Fruit fly (Drosophila melanogaster) whole organism, embryonic: Measurements from ENCODE around the gene mnd.
A peak's percentile ranks its signal among the peaks of the same experiment; 100 is the strongest.

Experiments
- Adf1 ChIP-seq: fragments of 200-800 bp; sonication (Bioruptor generic); IDR thresholded peaks from 2 replicates; pipeline ENCODE4 v1.3.6; 2022; ENCODE audit warnings: missing biosample characterization, missing genetic modification characterization
- B-H2 ChIP-seq: fragments of 200-800 bp; sonication (Bioruptor generic); optimal IDR thresholded peaks from 2 replicates; lab custom pipeline; 2018; ENCODE audit warnings: missing biosample characterization, mild to moderate bottlenecking, missing genetic modification characterization
- CG10543 ChIP-seq: fragments of 200-800 bp; sonication (Bioruptor generic); optimal IDR thresholded peaks from 3 replicates; lab custom pipeline; 2017; ENCODE audit warnings: missing biosample characterization, mild to moderate bottlenecking, missing genetic modification characterization, moderate library complexity
- CG11093 ChIP-seq: fragments of 200-800 bp; sonication (Bioruptor generic); IDR thresholded peaks from 3 replicates; pipeline ENCODE4 v1.3.6; 2022; ENCODE audit warnings: missing biosample characterization, missing genetic modification characterization
- CG11723 ChIP-seq: fragments of 200-800 bp; sonication (Bioruptor generic); optimal IDR thresholded peaks from 2 replicates; lab custom pipeline; 2017; ENCODE audit warnings: missing biosample characterization, mild to moderate bottlenecking, missing genetic modification characterization
- CG12219 ChIP-seq: fragments of 200-800 bp; sonication (Bioruptor generic); optimal IDR thresholded peaks from 3 replicates; lab custom pipeline; 2018; ENCODE audit warnings: missing biosample characterization, mild to moderate bottlenecking, missing genetic modification characterization
- CG12391 ChIP-seq: fragments of 200-800 bp; sonication (Bioruptor generic); optimal IDR thresholded peaks from 3 replicates; lab custom pipeline; 2018; ENCODE audit warnings: missing biosample characterization, mild to moderate bottlenecking, missing genetic modification characterization, moderate library complexity
- CG12744 ChIP-seq: fragments of 200-800 bp; sonication (Bioruptor generic); optimal IDR thresholded peaks from 2 replicates; lab custom pipeline; 2016; ENCODE audit warnings: missing biosample characterization, missing genetic modification characterization
- CG13894 ChIP-seq: fragments of 200-800 bp; sonication (Bioruptor generic); optimal IDR thresholded peaks from 3 replicates; lab custom pipeline; 2018; ENCODE audit warnings: missing biosample characterization, mild to moderate bottlenecking, missing genetic modification characterization, moderate library complexity
- CG14014 ChIP-seq: fragments of 200-800 bp; sonication (Bioruptor generic); IDR thresholded peaks from 2 replicates; pipeline ENCODE4 v1.3.6; 2022; ENCODE audit warnings: missing biosample characterization, missing genetic modification characterization
- CG15073 ChIP-seq: fragments of 200-800 bp; sonication (Bioruptor generic); optimal IDR thresholded peaks from 2 replicates; lab custom pipeline; 2016; ENCODE audit warnings: missing biosample characterization, missing genetic modification characterization
- CG1529 ChIP-seq: fragments of 200-800 bp; sonication (Bioruptor generic); optimal IDR thresholded peaks from 3 replicates; lab custom pipeline; 2018; ENCODE audit warnings: missing biosample characterization, missing genetic modification characterization
- CG1603 ChIP-seq: fragments of 200-800 bp; sonication (Bioruptor generic); optimal IDR thresholded peaks from 2 replicates; lab custom pipeline; 2019; ENCODE audit warnings: missing biosample characterization, mild to moderate bottlenecking, missing genetic modification characterization, moderate library complexity
- CG17328 ChIP-seq: fragments of 200-800 bp; sonication (Bioruptor generic); IDR thresholded peaks from 2 replicates; pipeline ENCODE4 v1.3.6; 2022; ENCODE audit warnings: missing biosample characterization, missing genetic modification characterization
- CG17612 ChIP-seq: fragments of 200-800 bp; sonication (Bioruptor generic); IDR thresholded peaks from 2 replicates; pipeline ENCODE4 v1.3.6; 2022; ENCODE audit warnings: missing biosample characterization, missing genetic modification characterization
- CG18619 ChIP-seq: fragments of 200-800 bp; sonication (Bioruptor generic); optimal IDR thresholded peaks from 3 replicates; lab custom pipeline; 2017; ENCODE audit warnings: missing biosample characterization, mild to moderate bottlenecking, missing genetic modification characterization
- CG2678 ChIP-seq: fragments of 200-800 bp; sonication (Bioruptor generic); optimal IDR thresholded peaks from 3 replicates; lab custom pipeline; 2019; ENCODE audit warnings: missing biosample characterization, mild to moderate bottlenecking, missing genetic modification characterization, moderate library complexity
- CG31224 ChIP-seq: fragments of 200-800 bp; sonication (Bioruptor generic); IDR thresholded peaks from 2 replicates; pipeline ENCODE4 v1.3.6; 2022; ENCODE audit warnings: missing biosample characterization, missing genetic modification characterization
- CG33213 ChIP-seq: fragments of 200-800 bp; sonication (Bioruptor generic); optimal IDR thresholded peaks from 3 replicates; lab custom pipeline; 2016; ENCODE audit warnings: missing biosample characterization, missing genetic modification characterization
- CG34224 ChIP-seq: fragments of 200-800 bp; sonication (Bioruptor generic); IDR thresholded peaks from 3 replicates; pipeline ENCODE4 v1.3.6; 2022; ENCODE audit warnings: missing biosample characterization, missing genetic modification characterization; ENCODE audit not compliant: partially characterized antibody
- CG42726 ChIP-seq: fragments of 200-800 bp; sonication (Bioruptor generic); IDR thresholded peaks from 2 replicates; pipeline ENCODE4 v1.3.6; 2022; ENCODE audit warnings: missing biosample characterization, missing genetic modification characterization; ENCODE audit not compliant: partially characterized antibody
- CG4730 ChIP-seq: fragments of 200-800 bp; sonication (Bioruptor generic); IDR thresholded peaks from 2 replicates; pipeline ENCODE4 v1.3.6; 2022; ENCODE audit warnings: missing biosample characterization, missing genetic modification characterization
- CG8290 ChIP-seq, 3 experiments: fragments of 200-800 bp; sonication (Bioruptor generic); optimal IDR thresholded peaks; 2 replicates each; lab custom pipeline; 2016 to 2019; ENCODE audit warnings: missing biosample characterization in 3 of 3, missing genetic modification characterization in 3 of 3, mild to moderate bottlenecking in 2 of 3, moderate library complexity in 1 of 3
- Dll ChIP-seq: fragments of 200-800 bp; sonication (Bioruptor generic); IDR thresholded peaks from 4 replicates; pipeline ENCODE4 v1.3.6; 2022; ENCODE audit warnings: missing biosample characterization, missing genetic modification characterization; ENCODE audit not compliant: partially characterized antibody
- Elba2 ChIP-seq: fragments of 200-800 bp; sonication (Bioruptor generic); optimal IDR thresholded peaks from 3 replicates; lab custom pipeline; 2016; ENCODE audit warnings: missing biosample characterization, missing genetic modification characterization
- HLHmδ ChIP-seq: fragments of 200-800 bp; sonication (Bioruptor generic); optimal IDR thresholded peaks from 2 replicates; lab custom pipeline; 2018; ENCODE audit warnings: missing biosample characterization, mild to moderate bottlenecking, missing genetic modification characterization, moderate library complexity
- HmgD ChIP-seq: fragments of 200-800 bp; sonication (Bioruptor generic); optimal IDR thresholded peaks from 3 replicates; lab custom pipeline; 2016; ENCODE audit warnings: missing biosample characterization, missing genetic modification characterization
- Mes4 ChIP-seq: fragments of 200-800 bp; sonication (Bioruptor generic); optimal IDR thresholded peaks from 2 replicates; lab custom pipeline; 2016; ENCODE audit warnings: missing biosample characterization, missing genetic modification characterization
- Ptx1 ChIP-seq: fragments of 200-800 bp; sonication (Bioruptor generic); IDR thresholded peaks from 2 replicates; pipeline ENCODE4 v1.3.6; 2022; ENCODE audit warnings: missing biosample characterization, missing genetic modification characterization
- Rx ChIP-seq: fragments of 200-800 bp; sonication (Bioruptor generic); IDR thresholded peaks from 2 replicates; pipeline ENCODE4 v1.3.6; 2022; ENCODE audit warnings: missing biosample characterization, missing genetic modification characterization
- Spps ChIP-seq: fragments of 200-800 bp; sonication (Bioruptor generic); optimal IDR thresholded peaks from 2 replicates; lab custom pipeline; 2018; ENCODE audit warnings: missing biosample characterization, mild to moderate bottlenecking, missing genetic modification characterization
- Sry-β ChIP-seq: fragments of 200-800 bp; sonication (Bioruptor generic); optimal IDR thresholded peaks from 2 replicates; lab custom pipeline; 2018; ENCODE audit warnings: missing biosample characterization, mild to moderate bottlenecking, missing genetic modification characterization, moderate library complexity
- Sry-δ ChIP-seq: fragments of 200-800 bp; sonication (Bioruptor generic); optimal IDR thresholded peaks from 2 replicates; lab custom pipeline; 2016; ENCODE audit warnings: missing biosample characterization, missing genetic modification characterization
- Xbp1 ChIP-seq: fragments of 200-800 bp; sonication (Bioruptor generic); optimal IDR thresholded peaks from 3 replicates; lab custom pipeline; 2016; ENCODE audit warnings: missing biosample characterization, mild to moderate bottlenecking, missing genetic modification characterization
- ac ChIP-seq: fragments of 200-800 bp; sonication (Bioruptor generic); optimal IDR thresholded peaks from 3 replicates; lab custom pipeline; 2017; ENCODE audit warnings: missing biosample characterization, mild to moderate bottlenecking, missing genetic modification characterization
- al ChIP-seq: fragments of 200-800 bp; sonication (Bioruptor generic); IDR thresholded peaks from 2 replicates; pipeline ENCODE4 v1.3.6; 2022; ENCODE audit warnings: missing biosample characterization, missing genetic modification characterization
- corto ChIP-seq: fragments of 200-800 bp; sonication (Bioruptor generic); optimal IDR thresholded peaks from 2 replicates; lab custom pipeline; 2016; ENCODE audit warnings: missing biosample characterization, mild to moderate bottlenecking, missing genetic modification characterization, moderate library complexity
- crc ChIP-seq: fragments of 200-800 bp; sonication (Bioruptor generic); optimal IDR thresholded peaks from 2 replicates; lab custom pipeline; 2016; ENCODE audit warnings: missing biosample characterization, missing genetic modification characterization
- ftz-f1 ChIP-seq: fragments of 200-800 bp; sonication (Bioruptor generic); optimal IDR thresholded peaks from 2 replicates; lab custom pipeline; 2016; ENCODE audit warnings: missing biosample characterization, missing genetic modification characterization
- her ChIP-seq: fragments of 200-800 bp; sonication (Bioruptor generic); optimal IDR thresholded peaks from 2 replicates; lab custom pipeline; 2016; ENCODE audit warnings: missing biosample characterization, missing genetic modification characterization
- kni ChIP-seq: fragments of 200-800 bp; sonication (Bioruptor generic); optimal IDR thresholded peaks from 3 replicates; lab custom pipeline; 2017; ENCODE audit warnings: mild to moderate bottlenecking, missing biosample characterization, missing genetic modification reagents, missing genetic modification characterization
- lmd ChIP-seq: fragments of 200-800 bp; sonication (Bioruptor generic); IDR thresholded peaks from 2 replicates; pipeline ENCODE4 v1.3.6; 2022; ENCODE audit warnings: missing biosample characterization, missing genetic modification characterization
- org-1 ChIP-seq: fragments of 200-800 bp; sonication (Bioruptor generic); optimal IDR thresholded peaks from 2 replicates; lab custom pipeline; 2017; ENCODE audit warnings: missing biosample characterization, missing genetic modification characterization
- pros ChIP-seq: fragments of 200-800 bp; sonication (Bioruptor generic); optimal IDR thresholded peaks from 3 replicates; lab custom pipeline; 2019; ENCODE audit warnings: missing biosample characterization, mild to moderate bottlenecking, missing genetic modification characterization, moderate library complexity
- scrt ChIP-seq: fragments of 200-800 bp; sonication (Bioruptor generic); optimal IDR thresholded peaks from 2 replicates; lab custom pipeline; 2018; ENCODE audit warnings: missing biosample characterization, mild to moderate bottlenecking, missing genetic modification characterization, moderate library complexity
- ssp ChIP-seq: fragments of 200-800 bp; sonication (Bioruptor generic); IDR thresholded peaks from 2 replicates; pipeline ENCODE4 v1.3.6; 2022; ENCODE audit warnings: missing biosample characterization, missing genetic modification characterization
- unpg ChIP-seq: fragments of 200-800 bp; sonication (Bioruptor generic); optimal IDR thresholded peaks from 3 replicates; lab custom pipeline; 2018; ENCODE audit warnings: missing biosample characterization, mild to moderate bottlenecking, missing genetic modification characterization, moderate library complexity
- vnd ChIP-seq: fragments of 200-800 bp; sonication (Bioruptor generic); IDR thresholded peaks from 3 replicates; pipeline ENCODE4 v1.3.6; 2022; ENCODE audit warnings: missing biosample characterization, missing genetic modification characterization; ENCODE audit not compliant: partially characterized antibody
- wdn ChIP-seq: fragments of 200-800 bp; sonication (Bioruptor generic); IDR thresholded peaks from 2 replicates; pipeline ENCODE4 v1.3.6; 2022; ENCODE audit warnings: missing biosample characterization, missing genetic modification characterization

The mnd gene

dm6 chr3L:15013957-15014692 is 29.2 kb downstream of the mnd start, which contains the start of gene Reck (continued):
- TF ChIP-seq CG13894 (tag; lab: Kevin White, UChicago) (peak; percentile 25), Rx (GFP tag; lab: Robert Waterston, UW) (peak; percentile 50; the same call in 1 of the 2 replicates), al (GFP tag; lab: Robert Waterston, UW) (peak; percentile 74), corto (GFP tag; lab: Kevin White, UChicago) (peak; percentile 48), CG11093 (GFP tag; lab: Robert Waterston, UW) (no peak), vnd (GFP tag; lab: Robert Waterston, UW) (no peak), Sry-β (GFP tag; lab: Kevin White, UChicago) (no peak), org-1 (GFP tag; lab: Kevin White, UChicago) (peak; percentile 22), Ptx1 (GFP tag; lab: Robert Waterston, UW) (peak; percentile 68), Elba2 (no peak), CG12391 (peak; percentile 90), CG8290 (GFP tag; optimal IDR thresholded peaks at IDR 0.05; lab: Kevin White, UChicago) (peak; percentile 6), CG8290 (tag; optimal IDR thresholded peaks at IDR 0.05; lab: Kevin White, UChicago) (peak in 1 of 2 experiments; percentile 49), CG31224 (GFP tag; lab: Robert Waterston, UW) (peak; percentile 55), scrt (GFP tag; lab: Kevin White, UChicago) (peak; percentile 74), ac (peak; percentile 63), B-H2 (GFP tag; lab: Kevin White, UChicago) (no peak), CG12219 (GFP tag; lab: Kevin White, UChicago) (peak; percentile 72), CG12744 (GFP tag; lab: Kevin White, UChicago) (no peak), CG18619 (peak; percentile 75), kni (no peak), CG42726 (GFP tag; lab: Robert Waterston, UW) (0 out of 2 replicates have a peak, but pooled peaks have one; percentile 15), Spps (tag; lab: Kevin White, UChicago) (peak; percentile 88), Adf1 (GFP tag; lab: Robert Waterston, UW) (peak; percentile 37; the same call in 1 of the 2 replicates), CG1529 (GFP tag; lab: Kevin White, UChicago) (peak; percentile 77), Sry-δ (GFP tag; lab: Kevin White, UChicago) (peak; percentile 2), wdn (GFP tag; lab: Robert Waterston, UW) (no peak), crc (GFP tag; lab: Kevin White, UChicago) (peak; percentile 13), ftz-f1 (GFP tag; lab: Kevin White, UChicago) (no peak), CG17328 (GFP tag; lab: Robert Waterston, UW) (peak; percentile 88), CG2678 (tag; lab: Kevin White, UChicago) (peak; percentile 87), CG4730 (peak; percentile 74), lmd (GFP tag; lab: Robert Waterston, UW) (peak; percentile 69), Xbp1 (GFP tag; lab: Kevin White, UChicago) (peak; percentile 87), CG17612 (GFP tag; lab: Robert Waterston, UW) (no peak), CG15073 (peak; percentile 27), CG11723 (peak; percentile 50), her (no peak), Mes4 (GFP tag; lab: Kevin White, UChicago) (no peak), ssp (peak; percentile 39; the same call in 1 of the 2 replicates), pros (GFP tag; lab: Kevin White, UChicago) (no peak), CG14014 (GFP tag; lab: Robert Waterston, UW) (peak; percentile 86), Dll (no peak), CG33213 (GFP tag; lab: Kevin White, UChicago) (peak; percentile 48), CG1603 (tag; lab: Kevin White, UChicago) (peak; percentile 40), unpg (peak; percentile 91), CG34224 (no peak), HmgD (GFP tag; lab: Kevin White, UChicago) (no peak), HLHmδ (GFP tag; lab: Kevin White, UChicago) (peak; percentile 10), CG10543 (GFP tag; lab: Kevin White, UChicago) (peak; percentile 52)
